Worm (Caenorhabditis elegans): ENCODE measurements around the gene scl-9.

The scl-9 gene

DNA sequence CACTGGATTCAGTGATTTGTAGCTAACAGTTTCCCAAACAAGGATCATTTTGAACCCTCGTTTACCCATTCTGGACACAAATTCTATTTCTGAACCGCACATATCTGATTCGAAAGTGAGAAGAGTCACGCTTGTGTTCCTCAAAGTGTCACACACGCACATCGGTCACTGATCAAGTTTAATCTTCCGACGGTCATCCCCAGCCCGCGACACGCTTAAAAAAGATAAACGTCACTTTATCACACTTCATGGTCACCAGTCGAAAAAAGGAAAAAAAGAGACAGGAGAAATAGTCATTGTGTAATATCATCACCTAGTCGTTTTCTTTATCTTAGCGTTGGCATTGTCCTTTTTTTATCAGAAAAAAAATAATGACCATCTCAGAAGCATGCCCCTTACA, 30.7 kb downstream of the scl-9 start:
- TF ChIP-seq aly-1 (tag; optimal IDR thresholded peaks at IDR 0.05) = no peak
- no peak for TF ChIP-seq tbx-11 (GFP tag; IDR thresholded peaks at IDR 0.05)
- no peak for TF ChIP-seq ceh-13 (GFP tag; optimal IDR thresholded peaks at IDR 0.05)
- no peak for TF ChIP-seq tra-4 (tag; optimal IDR thresholded peaks at IDR 0.05)
- no peak for TF ChIP-seq ets-7 (tag; optimal IDR thresholded peaks at IDR 0.05)
- no peak for TF ChIP-seq hmbx-1 (tag; optimal IDR thresholded peaks at IDR 0.05)
- TF ChIP-seq flt-1 (GFP tag; IDR thresholded peaks at IDR 0.05) = no peak
- TF ChIP-seq sea-1 (GFP tag; conservative IDR thresholded peaks at IDR 0.05) = no peak
- TF ChIP-seq tbx-37 (GFP tag; conservative IDR thresholded peaks at IDR 0.05) = no peak
- no peak for TF ChIP-seq hmg-4 (GFP tag; optimal IDR thresholded peaks at IDR 0.05)

DNA sequence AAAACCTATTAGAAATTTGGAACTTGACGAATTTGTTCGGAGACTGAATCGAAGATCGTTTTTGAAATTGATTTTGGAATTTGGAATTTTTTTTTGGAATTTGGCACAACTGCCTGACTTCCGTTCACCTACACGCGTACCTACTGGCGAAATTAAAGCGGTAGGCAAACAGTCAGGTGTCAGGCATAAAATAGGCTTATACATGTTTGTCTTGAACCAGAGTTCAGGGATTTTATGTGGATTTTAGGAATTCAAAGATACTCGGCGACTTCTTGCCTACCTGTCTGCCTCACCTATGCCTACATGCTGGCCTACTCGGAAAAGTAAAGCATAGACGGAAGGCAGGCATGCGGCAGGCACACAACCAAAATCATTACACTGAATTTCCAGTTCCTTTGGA, 31.4 kb downstream of the scl-9 start:
- TF ChIP-seq hnd-1 (tag; optimal IDR thresholded peaks at IDR 0.05) = no peak
- TF ChIP-seq pes-1 (GFP tag; IDR thresholded peaks at IDR 0.05) = no peak
- TF ChIP-seq ceh-13 (GFP tag; optimal IDR thresholded peaks at IDR 0.05) = no peak
- no peak for TF ChIP-seq tbx-11 (GFP tag; IDR thresholded peaks at IDR 0.05)
- TF ChIP-seq sea-1 (GFP tag; conservative IDR thresholded peaks at IDR 0.05) = no peak
- no peak for TF ChIP-seq flt-1 (GFP tag; IDR thresholded peaks at IDR 0.05)
- TF ChIP-seq ceh-36 (tag; optimal IDR thresholded peaks at IDR 0.05) = no peak
- no peak for TF ChIP-seq tra-4 (tag; optimal IDR thresholded peaks at IDR 0.05)
- no peak for TF ChIP-seq tbx-37 (GFP tag; conservative IDR thresholded peaks at IDR 0.05)
- no peak for TF ChIP-seq ets-7 (tag; optimal IDR thresholded peaks at IDR 0.05)
- no peak for TF ChIP-seq F13C5.2 (tag; optimal IDR thresholded peaks at IDR 0.05)
- TF ChIP-seq hmbx-1 (tag; optimal IDR thresholded peaks at IDR 0.05) = no peak
- TF ChIP-seq scrt-1 (GFP tag; IDR thresholded peaks at IDR 0.05) = no peak
- no peak for TF ChIP-seq aly-1 (tag; optimal IDR thresholded peaks at IDR 0.05)

DNA sequence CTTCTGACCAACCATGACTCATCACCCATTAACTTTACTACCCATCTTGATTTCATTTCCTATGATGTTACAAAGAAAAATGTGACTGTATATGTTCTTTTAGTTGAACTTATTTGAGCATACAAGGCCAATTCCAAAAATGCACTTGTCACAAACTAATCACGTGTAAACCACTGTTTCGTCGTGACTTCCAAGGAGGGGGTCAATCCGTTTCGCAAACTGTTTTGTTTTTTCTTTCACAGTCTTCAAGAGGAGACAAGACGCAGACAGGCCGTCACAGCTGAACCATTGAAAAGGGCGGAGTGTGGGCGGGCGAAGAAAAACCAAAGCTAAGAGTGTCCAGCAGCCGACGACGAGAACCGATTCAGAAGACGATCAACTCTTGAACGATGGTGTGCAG, 32.2 kb downstream of the scl-9 start, which contains the start of gene C39E9.8:
C39E9.8 (plus strand) TSS at position 328 of the 400 bp plus-strand sequence.
- TF ChIP-seq tra-4 (tag; optimal IDR thresholded peaks at IDR 0.05) = no peak
- TF ChIP-seq ceh-36 (tag; optimal IDR thresholded peaks at IDR 0.05) = no peak
- no peak for TF ChIP-seq hnd-1 (tag; optimal IDR thresholded peaks at IDR 0.05)
- no peak for TF ChIP-seq B0310.2 (tag; optimal IDR thresholded peaks at IDR 0.05)
- TF ChIP-seq pes-1 (GFP tag; IDR thresholded peaks at IDR 0.05) = no peak
- no peak for TF ChIP-seq ceh-13 (GFP tag; optimal IDR thresholded peaks at IDR 0.05)
- no peak for TF ChIP-seq F13C5.2 (tag; optimal IDR thresholded peaks at IDR 0.05)
- no peak for TF ChIP-seq scrt-1 (GFP tag; IDR thresholded peaks at IDR 0.05)
- TF ChIP-seq tbx-11 (GFP tag; IDR thresholded peaks at IDR 0.05) = no peak
- TF ChIP-seq ets-7 (tag; optimal IDR thresholded peaks at IDR 0.05) = no peak
- TF ChIP-seq aly-1 (tag; optimal IDR thresholded peaks at IDR 0.05) = no peak
- TF ChIP-seq hmbx-1 (tag; optimal IDR thresholded peaks at IDR 0.05) = no peak
- TF ChIP-seq tbx-37 (GFP tag; conservative IDR thresholded peaks at IDR 0.05) = no peak
- no peak for TF ChIP-seq flt-1 (GFP tag; IDR thresholded peaks at IDR 0.05)
- no peak for TF ChIP-seq ama-1 (optimal IDR thresholded peaks at IDR 0.05)

DNA sequence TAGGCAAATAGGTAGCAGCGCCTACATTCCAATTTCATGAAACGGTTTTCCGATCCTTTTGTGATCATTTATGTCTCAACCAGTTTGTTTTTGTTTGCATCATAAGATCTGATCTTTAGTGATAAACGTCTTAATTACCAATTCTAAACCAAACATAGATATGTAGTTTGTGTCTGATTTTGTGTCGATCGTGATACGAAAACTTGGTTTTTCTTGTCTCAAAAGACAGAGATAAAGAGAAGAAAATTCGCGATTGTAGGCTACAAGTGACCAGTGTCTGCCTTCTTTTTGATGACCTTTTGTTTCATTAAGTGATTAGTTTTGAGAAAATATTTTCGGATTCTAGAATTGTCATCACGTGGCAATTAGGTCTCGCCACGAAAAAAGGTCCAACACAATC, 33.2 kb downstream of the scl-9 start:
- TF ChIP-seq hmbx-1 (tag; optimal IDR thresholded peaks at IDR 0.05) (no peak), tbx-37 (GFP tag; conservative IDR thresholded peaks at IDR 0.05) (no peak), hnd-1 (tag; optimal IDR thresholded peaks at IDR 0.05) (no peak), hmg-4 (GFP tag; optimal IDR thresholded peaks at IDR 0.05) (no peak), ama-1 (optimal IDR thresholded peaks at IDR 0.05) (no peak)

DNA sequence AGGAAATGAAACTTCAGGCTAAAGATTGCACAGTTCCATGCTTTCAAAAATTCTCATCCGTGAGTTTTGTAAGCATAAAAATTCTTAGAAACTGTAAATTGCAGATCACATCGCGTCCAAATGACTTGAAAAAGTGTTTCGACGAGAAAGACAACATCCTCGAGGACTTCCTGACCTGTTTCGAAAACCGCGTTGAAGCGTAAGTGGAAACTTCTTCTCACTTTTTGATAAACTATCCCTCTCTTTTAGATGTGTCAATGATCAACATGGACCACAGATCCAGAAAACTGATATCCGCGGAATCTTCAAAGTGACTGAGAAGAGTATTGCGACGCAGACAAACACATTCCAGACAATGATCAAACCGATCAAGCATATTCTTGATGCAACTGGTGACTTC, 33.9 kb downstream of the scl-9 start:
- no peak for TF ChIP-seq pes-1 (GFP tag; IDR thresholded peaks at IDR 0.05)
- no peak for TF ChIP-seq hmg-4 (GFP tag; optimal IDR thresholded peaks at IDR 0.05)
- TF ChIP-seq tbx-11 (GFP tag; IDR thresholded peaks at IDR 0.05) = no peak
- TF ChIP-seq sea-1 (GFP tag; conservative IDR thresholded peaks at IDR 0.05) = no peak
- TF ChIP-seq ama-1 (optimal IDR thresholded peaks at IDR 0.05) = no peak

DNA sequence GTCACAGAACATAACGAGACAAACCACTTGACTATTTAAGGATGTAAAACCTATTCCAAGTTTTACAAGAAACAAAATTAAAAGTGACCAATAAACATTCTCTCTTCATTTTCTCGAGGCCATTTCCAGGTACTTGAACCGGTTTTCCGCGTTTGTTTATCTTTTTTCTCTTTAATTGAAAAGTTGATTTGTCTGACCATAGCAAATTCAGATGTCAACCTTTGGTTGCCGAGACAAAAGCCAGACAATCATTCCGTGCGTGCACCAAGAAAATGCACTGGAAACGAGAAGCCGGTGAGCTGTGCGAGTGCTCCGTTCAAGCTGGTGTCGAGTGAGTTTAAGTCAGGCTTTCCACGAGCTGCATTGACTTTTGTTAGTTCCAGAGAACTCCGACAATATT, 35.2 kb downstream of the scl-9 start:
- TF ChIP-seq tbx-11 (GFP tag; IDR thresholded peaks at IDR 0.05) (no peak), tra-4 (tag; optimal IDR thresholded peaks at IDR 0.05) (no peak), B0310.2 (tag; optimal IDR thresholded peaks at IDR 0.05) (no peak), sea-1 (GFP tag; conservative IDR thresholded peaks at IDR 0.05) (no peak), hmg-4 (GFP tag; optimal IDR thresholded peaks at IDR 0.05) (no peak), ama-1 (optimal IDR thresholded peaks at IDR 0.05) (no peak), ets-7 (tag; optimal IDR thresholded peaks at IDR 0.05) (no peak), tbx-37 (GFP tag; conservative IDR thresholded peaks at IDR 0.05) (no peak), hnd-1 (tag; optimal IDR thresholded peaks at IDR 0.05) (no peak), aly-1 (tag; optimal IDR thresholded peaks at IDR 0.05) (no peak)

DNA sequence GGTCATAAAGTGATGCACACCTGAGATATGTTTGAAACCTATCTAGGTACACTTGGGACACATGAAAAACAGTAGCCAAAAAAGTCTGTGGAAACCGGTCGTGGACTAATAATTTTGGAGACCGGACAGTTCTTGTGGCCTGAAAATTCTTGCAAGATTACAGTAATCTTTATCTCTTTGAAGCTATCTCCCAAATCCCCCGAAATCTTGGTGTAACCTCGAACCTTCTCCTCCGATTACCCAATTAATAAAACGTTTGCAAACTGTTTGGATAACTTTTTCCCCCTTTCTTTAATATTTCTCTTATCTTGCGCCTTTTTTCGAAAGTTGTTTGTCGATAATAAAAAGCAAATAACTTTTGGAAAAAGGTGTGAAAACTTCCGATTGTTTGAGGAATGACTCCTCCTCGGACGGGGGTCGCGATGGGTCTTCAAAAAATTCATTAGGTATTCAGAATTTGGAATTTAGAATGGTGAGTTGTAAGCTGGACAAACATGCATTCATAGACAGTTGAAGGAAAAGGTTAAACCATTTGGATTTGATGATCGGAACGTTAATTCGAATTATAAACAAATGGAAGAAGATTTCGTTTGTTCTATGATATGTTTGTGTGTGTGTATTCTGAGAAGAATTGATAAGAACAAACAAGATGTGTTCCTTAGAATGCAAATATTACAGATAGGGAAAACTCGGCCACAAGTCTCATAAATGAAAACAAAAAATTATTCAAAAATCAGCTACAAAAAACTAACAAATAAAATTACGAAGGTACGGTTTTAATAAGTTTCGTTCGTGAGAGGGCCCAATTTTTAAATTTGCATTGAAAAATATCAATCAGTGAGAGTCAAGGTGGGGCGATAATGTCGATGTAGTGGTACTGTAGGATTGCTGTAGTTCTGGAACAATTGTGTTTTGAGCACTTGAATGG, 36.2 kb downstream of the scl-9 start:
- TF ChIP-seq tra-4 (tag; optimal IDR thresholded peaks at IDR 0.05) (no peak), tbx-11 (GFP tag; IDR thresholded peaks at IDR 0.05) (no peak), F13C5.2 (tag; optimal IDR thresholded peaks at IDR 0.05) (no peak), ceh-36 (tag; optimal IDR thresholded peaks at IDR 0.05) (no peak), aly-1 (tag; optimal IDR thresholded peaks at IDR 0.05) (no peak), ceh-13 (GFP tag; optimal IDR thresholded peaks at IDR 0.05) (no peak), tbx-37 (GFP tag; conservative IDR thresholded peaks at IDR 0.05) (no peak), flt-1 (GFP tag; IDR thresholded peaks at IDR 0.05) (no peak), hmbx-1 (tag; optimal IDR thresholded peaks at IDR 0.05) (no peak), hmg-4 (GFP tag; optimal IDR thresholded peaks at IDR 0.05) (no peak), sea-1 (GFP tag; conservative IDR thresholded peaks at IDR 0.05) (no peak)

DNA sequence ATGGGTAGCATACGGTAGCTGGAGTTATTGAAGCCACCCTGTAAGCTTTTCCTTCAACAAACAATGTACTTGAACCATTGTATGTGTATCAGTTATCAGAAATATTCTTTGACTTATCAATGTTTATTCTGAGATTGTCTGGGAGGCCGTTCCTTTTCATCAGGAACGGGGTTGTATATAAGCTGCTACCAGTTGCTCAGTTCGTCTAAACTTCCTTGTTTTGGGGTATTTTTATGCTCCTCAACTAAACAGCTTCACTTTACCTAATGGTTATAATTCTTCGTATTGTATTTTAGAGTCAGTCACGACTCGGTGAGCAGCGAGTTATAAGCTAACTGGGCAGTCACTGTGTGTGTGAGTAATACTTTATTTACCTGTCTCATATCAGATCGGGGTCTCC, 38.7 kb downstream of the scl-9 start:
- TF ChIP-seq hmbx-1 (tag; optimal IDR thresholded peaks at IDR 0.05) = no peak
- TF ChIP-seq hnd-1 (tag; optimal IDR thresholded peaks at IDR 0.05) = no peak
- TF ChIP-seq scrt-1 (GFP tag; IDR thresholded peaks at IDR 0.05) = no peak
- TF ChIP-seq tbx-37 (GFP tag; conservative IDR thresholded peaks at IDR 0.05) = no peak
- TF ChIP-seq ceh-13 (GFP tag; optimal IDR thresholded peaks at IDR 0.05) = no peak
- TF ChIP-seq tbx-11 (GFP tag; IDR thresholded peaks at IDR 0.05) = no peak
- no peak for TF ChIP-seq hmg-4 (GFP tag; optimal IDR thresholded peaks at IDR 0.05)
- TF ChIP-seq pes-1 (GFP tag; IDR thresholded peaks at IDR 0.05) = no peak
- no peak for TF ChIP-seq tra-4 (tag; optimal IDR thresholded peaks at IDR 0.05)
- no peak for TF ChIP-seq F13C5.2 (tag; optimal IDR thresholded peaks at IDR 0.05)
- no peak for TF ChIP-seq aly-1 (tag; optimal IDR thresholded peaks at IDR 0.05)
- no peak for TF ChIP-seq B0310.2 (tag; optimal IDR thresholded peaks at IDR 0.05)
- no peak for TF ChIP-seq sea-1 (GFP tag; conservative IDR thresholded peaks at IDR 0.05)
- no peak for TF ChIP-seq ama-1 (optimal IDR thresholded peaks at IDR 0.05)
- TF ChIP-seq flt-1 (GFP tag; IDR thresholded peaks at IDR 0.05) = no peak
- TF ChIP-seq ets-7 (tag; optimal IDR thresholded peaks at IDR 0.05) = no peak
- no peak for TF ChIP-seq ceh-36 (tag; optimal IDR thresholded peaks at IDR 0.05)

Measured in whole organism, early embryonic.